Worm (Caenorhabditis elegans): ENCODE measurements around the gene F44G3.7.

DNA sequence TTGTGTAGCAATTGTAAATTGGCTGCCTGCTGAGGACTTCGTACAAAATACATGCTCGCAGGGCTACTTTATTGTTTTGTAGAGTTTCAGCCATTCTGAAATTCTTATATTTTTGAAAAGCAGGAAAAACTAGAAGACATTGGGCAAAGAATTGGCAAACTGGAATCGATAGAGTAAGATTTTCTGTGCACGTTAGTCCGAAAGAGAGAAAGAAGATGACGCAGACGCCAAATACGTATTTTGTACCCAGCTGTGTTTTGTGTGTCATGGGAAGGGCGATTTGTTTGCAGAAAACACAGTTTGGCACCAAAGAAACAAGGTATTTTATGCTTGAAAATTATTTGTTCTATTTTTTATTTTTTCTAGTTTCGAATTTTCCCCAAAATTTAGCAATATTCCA, 9.5 kb downstream of the F44G3.7 start, which contains the start of gene fbxa-143:
- no peak for TF ChIP-seq ztf-11 (tag; optimal IDR thresholded peaks at IDR 0.05)
- TF ChIP-seq F13H6.1 (tag; optimal IDR thresholded peaks at IDR 0.05), result no peak
- no peak for TF ChIP-seq blmp-1 (tag; optimal IDR thresholded peaks at IDR 0.05; ENCODE audit: insufficient read depth)
- no peak for TF ChIP-seq lsy-2 (tag; optimal IDR thresholded peaks at IDR 0.05)
- TF ChIP-seq alr-1 (tag; optimal IDR thresholded peaks at IDR 0.05), result no peak
- TF ChIP-seq unc-55 (GFP tag; optimal IDR thresholded peaks at IDR 0.05), result no peak
- TF ChIP-seq nhr-12 (tag; optimal IDR thresholded peaks at IDR 0.05), result no peak
- no peak for TF ChIP-seq unc-62 (GFP tag; optimal IDR thresholded peaks at IDR 0.05)
- TF ChIP-seq aly-2 (tag; optimal IDR thresholded peaks at IDR 0.05), result no peak

Measured in whole organism, L2 larva.